Fruit fly (Drosophila melanogaster) whole organism, embryonic: ENCODE data around the gene Rnmt.

Experiments used
- Abd-B ChIP-seq: fragments of 200-800 bp; sonication (Bioruptor generic); optimal IDR thresholded peaks from 2 replicates; lab custom pipeline; 2018; ENCODE audit warnings: missing biosample characterization, mild to moderate bottlenecking, missing genetic modification characterization, moderate library complexity
- Bgb ChIP-seq: fragments of 200-800 bp; sonication (Bioruptor generic); IDR thresholded peaks from 2 replicates; pipeline ENCODE4 v1.3.6; 2022; ENCODE audit warnings: missing biosample characterization, missing genetic modification characterization; ENCODE audit not compliant: partially characterized antibody
- CG10147 ChIP-seq: fragments of 200-800 bp; sonication (Bioruptor generic); optimal IDR thresholded peaks from 2 replicates; lab custom pipeline; 2019; ENCODE audit warnings: missing biosample characterization, mild to moderate bottlenecking, missing genetic modification characterization, moderate library complexity
- CG10321 ChIP-seq: fragments of 200-800 bp; sonication (Bioruptor generic); IDR thresholded peaks from 2 replicates; pipeline ENCODE4 v1.3.6; 2022; ENCODE audit warnings: missing biosample characterization, missing genetic modification characterization
- CG12219 ChIP-seq: fragments of 200-800 bp; sonication (Bioruptor generic); optimal IDR thresholded peaks from 3 replicates; lab custom pipeline; 2018; ENCODE audit warnings: missing biosample characterization, mild to moderate bottlenecking, missing genetic modification characterization
- CG12744 ChIP-seq: fragments of 200-800 bp; sonication (Bioruptor generic); optimal IDR thresholded peaks from 2 replicates; lab custom pipeline; 2016; ENCODE audit warnings: missing biosample characterization, missing genetic modification characterization
- CG17186 ChIP-seq: fragments of 200-800 bp; sonication (Bioruptor generic); optimal IDR thresholded peaks from 3 replicates; lab custom pipeline; 2017; ENCODE audit warnings: missing biosample characterization, missing genetic modification reagents, missing genetic modification characterization
- CG17568 ChIP-seq: fragments of 200-800 bp; sonication (Bioruptor generic); optimal IDR thresholded peaks from 2 replicates; lab custom pipeline; 2018; ENCODE audit warnings: missing biosample characterization, mild to moderate bottlenecking, missing genetic modification characterization, moderate library complexity
- CG17802 ChIP-seq: fragments of 200-800 bp; sonication (Bioruptor generic); optimal IDR thresholded peaks from 2 replicates; lab custom pipeline; 2018; ENCODE audit warnings: missing biosample characterization, mild to moderate bottlenecking, missing genetic modification characterization, moderate library complexity
- CG17912 ChIP-seq: fragments of 200-800 bp; sonication (Bioruptor generic); optimal IDR thresholded peaks from 2 replicates; lab custom pipeline; 2018; ENCODE audit warnings: missing biosample characterization, mild to moderate bottlenecking, missing genetic modification characterization
- CG3163 ChIP-seq: fragments of 200-800 bp; sonication (Bioruptor generic); optimal IDR thresholded peaks from 3 replicates; lab custom pipeline; 2016; ENCODE audit warnings: missing biosample characterization, missing genetic modification characterization
- CG43689 ChIP-seq: fragments of 200-800 bp; sonication (Bioruptor generic); IDR thresholded peaks from 2 replicates; pipeline ENCODE4 v1.3.6; 2022; ENCODE audit warnings: missing biosample characterization, missing genetic modification characterization
- CG7839 ChIP-seq: fragments of 200-800 bp; sonication (Bioruptor generic); optimal IDR thresholded peaks from 3 replicates; lab custom pipeline; 2018; ENCODE audit warnings: missing biosample characterization, mild to moderate bottlenecking, missing genetic modification characterization, moderate library complexity
- CoRest ChIP-seq: fragments of 200-800 bp; sonication (Bioruptor generic); optimal IDR thresholded peaks from 3 replicates; lab custom pipeline; 2018; ENCODE audit warnings: missing biosample characterization, mild to moderate bottlenecking, missing genetic modification characterization, moderate library complexity
- Dp ChIP-seq: fragments of 200-800 bp; sonication (Bioruptor generic); optimal IDR thresholded peaks from 2 replicates; lab custom pipeline; 2018; ENCODE audit warnings: missing biosample characterization, mild to moderate bottlenecking, missing genetic modification characterization, moderate library complexity
- Drgx ChIP-seq: fragments of 200-800 bp; sonication (Bioruptor generic); IDR thresholded peaks from 2 replicates; pipeline ENCODE4 v1.3.6; 2022; ENCODE audit warnings: missing biosample characterization, missing genetic modification characterization
- E2f2 ChIP-seq: fragments of 200-800 bp; sonication (Bioruptor generic); IDR thresholded peaks from 2 replicates; pipeline ENCODE4 v1.3.6; 2022; ENCODE audit warnings: missing biosample characterization, missing genetic modification characterization
- ERR ChIP-seq: fragments of 200-800 bp; sonication (Bioruptor generic); optimal IDR thresholded peaks from 2 replicates; lab custom pipeline; 2016; ENCODE audit warnings: missing biosample characterization, missing genetic modification characterization
- Elba2 ChIP-seq: fragments of 200-800 bp; sonication (Bioruptor generic); optimal IDR thresholded peaks from 3 replicates; lab custom pipeline; 2016; ENCODE audit warnings: missing biosample characterization, missing genetic modification characterization
- Hr51 ChIP-seq, 2 experiments: fragments of 200-800 bp; sonication (Bioruptor generic); optimal IDR thresholded peaks; 2 replicates in 1 of 2; 3 replicates in 1 of 2; lab custom pipeline; 2016 to 2018; ENCODE audit warnings: missing biosample characterization in 2 of 2, missing genetic modification characterization in 2 of 2, mild to moderate bottlenecking in 1 of 2, moderate library complexity in 1 of 2
- Lhr ChIP-seq: fragments of 200-800 bp; sonication (Bioruptor generic); optimal IDR thresholded peaks from 3 replicates; lab custom pipeline; 2017; ENCODE audit warnings: mild to moderate bottlenecking, missing biosample characterization, missing genetic modification reagents, missing genetic modification characterization
- Meics ChIP-seq: fragments of 200-800 bp; sonication (Bioruptor generic); optimal IDR thresholded peaks from 2 replicates; lab custom pipeline; 2017; ENCODE audit warnings: missing biosample characterization, mild to moderate bottlenecking, missing genetic modification characterization
- NC2β ChIP-seq: fragments of 200-800 bp; sonication (Bioruptor generic); optimal IDR thresholded peaks from 2 replicates; lab custom pipeline; 2016; ENCODE audit warnings: missing biosample characterization, missing genetic modification characterization
- Nf-YB ChIP-seq: fragments of 200-800 bp; sonication (Bioruptor generic); optimal IDR thresholded peaks from 3 replicates; lab custom pipeline; 2019; ENCODE audit warnings: missing biosample characterization, mild to moderate bottlenecking, missing genetic modification characterization, moderate library complexity
- Nf-YC ChIP-seq: fragments of 200-800 bp; optimal IDR thresholded peaks from 3 replicates; lab custom pipeline; 2019; ENCODE audit warnings: missing biosample characterization, mild to moderate bottlenecking, missing genetic modification characterization, moderate library complexity
- Scr ChIP-seq: fragments of 200-800 bp; sonication (Bioruptor generic); IDR thresholded peaks from 2 replicates; pipeline ENCODE4 v1.3.6; 2022; ENCODE audit warnings: missing biosample characterization, missing genetic modification characterization; ENCODE audit not compliant: partially characterized antibody
- Sin3A ChIP-seq: fragments of >200 bp; optimal IDR thresholded peaks from 2 replicates; lab custom pipeline; 2018
- Sox100B ChIP-seq: fragments of 200-800 bp; sonication (Bioruptor generic); optimal IDR thresholded peaks from 3 replicates; lab custom pipeline; 2018; ENCODE audit warnings: missing biosample characterization, mild to moderate bottlenecking, missing genetic modification characterization
- Stat92E ChIP-seq, 3 experiments: fragments of >200 bp in 2 of 3; fragments of 200-800 bp in 1 of 3; sonication (Bioruptor generic) in 1 of 3; optimal IDR thresholded peaks; 2 replicates each; lab custom pipeline; 2017 to 2019; ENCODE audit warnings: missing biosample characterization in 3 of 3, missing genetic modification characterization in 3 of 3, mild to moderate bottlenecking in 1 of 3, moderate library complexity in 1 of 3
- Vsx1 ChIP-seq: fragments of 200-800 bp; sonication (Bioruptor generic); optimal IDR thresholded peaks from 2 replicates; lab custom pipeline; 2017; ENCODE audit warnings: missing biosample characterization, mild to moderate bottlenecking, missing genetic modification characterization, missing genetic modification reagents
- Xbp1 ChIP-seq: fragments of 200-800 bp; sonication (Bioruptor generic); optimal IDR thresholded peaks from 3 replicates; lab custom pipeline; 2016; ENCODE audit warnings: missing biosample characterization, mild to moderate bottlenecking, missing genetic modification characterization
- ci ChIP-seq: fragments of 200-800 bp; sonication (Bioruptor generic); IDR thresholded peaks from 3 replicates; pipeline ENCODE4 v1.3.6; 2022; ENCODE audit warnings: missing biosample characterization, missing genetic modification characterization
- dmrt99B ChIP-seq: fragments of 200-800 bp; sonication (Bioruptor generic); optimal IDR thresholded peaks from 2 replicates; lab custom pipeline; 2018; ENCODE audit warnings: missing biosample characterization, mild to moderate bottlenecking, missing genetic modification characterization, moderate library complexity
- ind ChIP-seq: fragments of 200-800 bp; sonication (Bioruptor generic); optimal IDR thresholded peaks from 3 replicates; lab custom pipeline; 2016; ENCODE audit warnings: missing biosample characterization, missing genetic modification characterization
- kni ChIP-seq: fragments of 200-800 bp; sonication (Bioruptor generic); optimal IDR thresholded peaks from 3 replicates; lab custom pipeline; 2017; ENCODE audit warnings: mild to moderate bottlenecking, missing biosample characterization, missing genetic modification reagents, missing genetic modification characterization
- odd ChIP-seq: fragments of 200-800 bp; sonication (Bioruptor generic); optimal IDR thresholded peaks from 2 replicates; lab custom pipeline; 2017; ENCODE audit warnings: missing biosample characterization, mild to moderate bottlenecking, missing genetic modification characterization
- p53 ChIP-seq: fragments of 200-800 bp; sonication (Bioruptor generic); optimal IDR thresholded peaks from 2 replicates; lab custom pipeline; 2016; ENCODE audit warnings: missing biosample characterization, missing genetic modification characterization
- phol ChIP-seq: fragments of 200-800 bp; sonication (Bioruptor generic); optimal IDR thresholded peaks from 3 replicates; lab custom pipeline; 2018; ENCODE audit warnings: missing biosample characterization, mild to moderate bottlenecking, missing genetic modification characterization, moderate library complexity
- pzg ChIP-seq: fragments of 200-800 bp; sonication (Bioruptor generic); optimal IDR thresholded peaks from 3 replicates; lab custom pipeline; 2018; ENCODE audit warnings: missing biosample characterization, mild to moderate bottlenecking, missing genetic modification characterization, moderate library complexity
- rib ChIP-seq: fragments of 200-800 bp; sonication (Bioruptor generic); IDR thresholded peaks from 2 replicates; pipeline ENCODE4 v1.3.6; 2022; ENCODE audit warnings: missing biosample characterization, missing genetic modification characterization
- sd ChIP-seq: fragments of 200-800 bp; sonication (Bioruptor generic); optimal IDR thresholded peaks from 3 replicates; lab custom pipeline; 2018; ENCODE audit warnings: missing biosample characterization, mild to moderate bottlenecking, missing genetic modification characterization, moderate library complexity
- ssp ChIP-seq: fragments of 200-800 bp; sonication (Bioruptor generic); IDR thresholded peaks from 2 replicates; pipeline ENCODE4 v1.3.6; 2022; ENCODE audit warnings: missing biosample characterization, missing genetic modification characterization
- sug ChIP-seq: fragments of 200-800 bp; optimal IDR thresholded peaks from 2 replicates; lab custom pipeline; 2019; ENCODE audit warnings: missing biosample characterization, mild to moderate bottlenecking, missing genetic modification characterization, moderate library complexity
- twi ChIP-seq: fragments of 200-800 bp; optimal IDR thresholded peaks from 2 replicates; lab custom pipeline; 2019; ENCODE audit warnings: missing biosample characterization, mild to moderate bottlenecking, missing genetic modification characterization, moderate library complexity
- unc-4 ChIP-seq: fragments of 200-800 bp; sonication (Bioruptor generic); IDR thresholded peaks from 2 replicates; pipeline ENCODE4 v1.3.6; 2022; ENCODE audit warnings: missing biosample characterization, missing genetic modification characterization; ENCODE audit not compliant: partially characterized antibody
- vfl ChIP-seq: fragments of 200-800 bp; sonication (Bioruptor generic); optimal IDR thresholded peaks from 2 replicates; lab custom pipeline; 2016; ENCODE audit warnings: missing biosample characterization, missing genetic modification characterization
- vvl ChIP-seq: fragments of 200-800 bp; sonication (Bioruptor generic); IDR thresholded peaks from 2 replicates; pipeline ENCODE4 v1.3.6; 2022; ENCODE audit warnings: missing biosample characterization, missing genetic modification characterization
- zen ChIP-seq: fragments of 200-800 bp; sonication (Bioruptor generic); optimal IDR thresholded peaks from 3 replicates; lab custom pipeline; 2018; ENCODE audit warnings: missing biosample characterization, mild to moderate bottlenecking, missing genetic modification characterization, moderate library complexity
- zf30C ChIP-seq: fragments of 200-800 bp; sonication (Bioruptor generic); optimal IDR thresholded peaks from 3 replicates; lab custom pipeline; 2018; ENCODE audit warnings: missing biosample characterization, mild to moderate bottlenecking, missing genetic modification characterization

Gene Rnmt

DNA sequence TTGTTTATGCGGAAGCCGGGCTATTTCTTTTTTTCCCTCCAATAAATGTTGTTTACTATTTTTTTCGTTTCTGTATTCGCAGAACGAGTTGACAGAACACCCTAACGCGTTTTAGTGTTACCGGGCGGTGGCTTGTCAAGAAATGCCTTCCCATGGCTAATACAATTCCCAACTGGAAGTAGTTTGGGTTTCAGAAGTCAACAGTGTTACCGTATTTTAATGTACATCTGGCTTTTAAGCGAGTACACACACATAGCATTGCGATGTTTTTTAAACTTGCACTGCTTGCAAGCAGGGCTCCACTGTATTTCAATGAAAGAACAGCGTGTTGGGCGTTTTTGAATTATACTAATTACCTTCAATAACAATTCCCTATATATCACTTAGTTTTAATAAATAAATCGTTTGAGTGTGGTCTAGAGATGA, 50.9 kb downstream of the Rnmt start, which contains the start of gene TfIIS (continued):
- TF ChIP-seq CG17802: peak; percentile 56
- TF ChIP-seq vvl: peak; percentile 58
- TF ChIP-seq zf30C: no peak
- TF ChIP-seq CG7839 (tag; lab: Kevin White, UChicago): peak; percentile 16
- peak; percentile 53 for TF ChIP-seq phol (tag; lab: Kevin White, UChicago)
- TF ChIP-seq sd (tag; lab: Kevin White, UChicago): peak; percentile 31
- TF ChIP-seq pzg (GFP tag; lab: Kevin White, UChicago): peak; percentile 97
- peak; percentile 97 for TF ChIP-seq CG17568 (GFP tag; lab: Kevin White, UChicago)
- peak; percentile 72 for TF ChIP-seq ssp (GFP tag; lab: Robert Waterston, UW)
- TF ChIP-seq Elba2 (GFP tag; lab: Kevin White, UChicago): peak; percentile 92
- peak; percentile 83 for TF ChIP-seq E2f2 (GFP tag; lab: Robert Waterston, UW)
- peak; percentile 3 for TF ChIP-seq ERR (GFP tag; lab: Kevin White, UChicago)
- peak; percentile 40 for TF ChIP-seq CG17186 (GFP tag; lab: Kevin White, UChicago)
- TF ChIP-seq Bgb (GFP tag; lab: Robert Waterston, UW): peak; percentile 48; the same call in 1 of the 2 replicates
- TF ChIP-seq Hr51 (GFP tag; optimal IDR thresholded peaks at IDR 0.05; lab: Kevin White, UChicago): peak; percentile 37 to 45
- TF ChIP-seq Nf-YC (tag; lab: Kevin White, UChicago): peak; percentile 18
- TF ChIP-seq CG17912 (GFP tag; lab: Kevin White, UChicago): peak; percentile 11
- TF ChIP-seq CG43689 (GFP tag; lab: Robert Waterston, UW): no peak
- peak; percentile 73 for TF ChIP-seq p53 (GFP tag; lab: Kevin White, UChicago)
- no peak for TF ChIP-seq kni (GFP tag; lab: Kevin White, UChicago)
- peak; percentile 45; the same call in 1 of the 2 replicates for TF ChIP-seq unc-4
- TF ChIP-seq Nf-YB (GFP tag; lab: Kevin White, UChicago): peak; percentile 12
- no peak for TF ChIP-seq CG10147
- TF ChIP-seq CG3163: peak; percentile 24
- no peak for TF ChIP-seq odd (GFP tag; lab: Kevin White, UChicago)
- peak; percentile 46; the same call in 1 of the 2 replicates for TF ChIP-seq Scr
- TF ChIP-seq CG12219 (GFP tag; lab: Kevin White, UChicago): no peak
- TF ChIP-seq Xbp1: no peak
- TF ChIP-seq zen (tag; lab: Kevin White, UChicago): peak; percentile 82
- TF ChIP-seq Lhr: peak; percentile 95
- TF ChIP-seq CG12744 (GFP tag; lab: Kevin White, UChicago): peak; percentile 8
- TF ChIP-seq rib (GFP tag; lab: Robert Waterston, UW): 0 out of 2 replicates have a peak, but pooled peaks have one; percentile 5
- TF ChIP-seq ind: no peak
- TF ChIP-seq Stat92E (GFP tag; optimal IDR thresholded peaks at IDR 0.05; lab: Kevin White, UChicago): peak in 1 of 3 experiments; percentile 52
- peak; percentile 47 for TF ChIP-seq NC2β (GFP tag; lab: Kevin White, UChicago)
- TF ChIP-seq sug: peak; percentile 40
- TF ChIP-seq Meics: no peak
- peak; percentile 55 for TF ChIP-seq CoRest (tag; lab: Kevin White, UChicago)
- TF ChIP-seq twi (tag; lab: Kevin White, UChicago): peak; percentile 2
- TF ChIP-seq dmrt99B (tag; lab: Kevin White, UChicago): no peak
- TF ChIP-seq Drgx: 0 out of 2 replicates have a peak, but pooled peaks have one; percentile 30
- TF ChIP-seq Sin3A: peak; percentile 74
- TF ChIP-seq Dp (GFP tag; lab: Kevin White, UChicago): peak; percentile 74
- peak; percentile 80 for TF ChIP-seq Abd-B (GFP tag; lab: Kevin White, UChicago)
- TF ChIP-seq CG10321 (GFP tag; lab: Robert Waterston, UW): no peak; the same call in 1 of the 2 replicates
- TF ChIP-seq Vsx1 (GFP tag; lab: Kevin White, UChicago): peak; percentile 84
- TF ChIP-seq ci (GFP tag; lab: Robert Waterston, UW): peak; percentile 57; the same call in 1 of the 3 replicates
- no peak for TF ChIP-seq vfl (GFP tag; lab: Kevin White, UChicago)
- no peak for TF ChIP-seq Sox100B
